Fruit fly (Drosophila melanogaster): Measurements from ENCODE around the gene CG44044.

CG44044 gene

DNA sequence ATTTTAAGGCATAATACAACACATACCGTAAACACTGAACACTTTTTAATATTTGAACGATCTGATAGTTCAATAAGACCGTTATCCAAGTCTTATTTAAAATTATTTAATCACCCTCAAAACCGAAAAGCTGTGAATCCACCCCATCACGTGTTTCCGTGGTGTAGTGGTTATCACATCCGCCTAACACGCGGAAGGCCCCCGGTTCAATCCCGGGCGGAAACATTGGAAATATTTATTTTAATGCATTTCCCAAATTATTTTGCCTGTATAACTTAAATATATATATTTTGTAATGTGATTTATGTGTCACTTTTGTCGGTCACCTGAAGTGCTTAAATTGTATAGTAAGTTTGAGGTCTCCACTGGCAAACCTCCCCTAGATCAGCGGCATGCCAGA is at the start of gene CG44044:
Gene CG44044, plus strand, starts transcription at position 301 of the 400 bp plus-strand sequence.
- TF ChIP-seq CG7101 (tag; optimal IDR thresholded peaks at IDR 0.05) (no peak), cnc (optimal IDR thresholded peaks at IDR 0.05) (no peak), Hr96 (GFP tag; optimal IDR thresholded peaks at IDR 0.05) (no peak), cic (GFP tag; optimal IDR thresholded peaks at IDR 0.05) (no peak), CG5204 (GFP tag; optimal IDR thresholded peaks at IDR 0.05) (no peak), Clk (GFP tag; optimal IDR thresholded peaks at IDR 0.05) (no peak), CG33017 (tag; optimal IDR thresholded peaks at IDR 0.05) (no peak), CG1620 (GFP tag; optimal IDR thresholded peaks at IDR 0.05) (no peak), tj (GFP tag; optimal IDR thresholded peaks at IDR 0.05) (no peak), CG12768 (GFP tag; optimal IDR thresholded peaks at IDR 0.05) (no peak), ovo (GFP tag; optimal IDR thresholded peaks at IDR 0.05) (no peak), CG11617 (GFP tag; optimal IDR thresholded peaks at IDR 0.05) (no peak), toe (GFP tag; optimal IDR thresholded peaks at IDR 0.05) (no peak), bab1 (GFP tag; optimal IDR thresholded peaks at IDR 0.05) (no peak), kay (GFP tag; ENCODE audit: borderline replicate concordance) (no peak), Mnt (GFP tag; optimal IDR thresholded peaks at IDR 0.05) (no peak), CG7045 (GFP tag; optimal IDR thresholded peaks at IDR 0.05) (no peak), Crg-1 (GFP tag; optimal IDR thresholded peaks at IDR 0.05) (no peak), pad (GFP tag; optimal IDR thresholded peaks at IDR 0.05) (no peak)

DNA sequence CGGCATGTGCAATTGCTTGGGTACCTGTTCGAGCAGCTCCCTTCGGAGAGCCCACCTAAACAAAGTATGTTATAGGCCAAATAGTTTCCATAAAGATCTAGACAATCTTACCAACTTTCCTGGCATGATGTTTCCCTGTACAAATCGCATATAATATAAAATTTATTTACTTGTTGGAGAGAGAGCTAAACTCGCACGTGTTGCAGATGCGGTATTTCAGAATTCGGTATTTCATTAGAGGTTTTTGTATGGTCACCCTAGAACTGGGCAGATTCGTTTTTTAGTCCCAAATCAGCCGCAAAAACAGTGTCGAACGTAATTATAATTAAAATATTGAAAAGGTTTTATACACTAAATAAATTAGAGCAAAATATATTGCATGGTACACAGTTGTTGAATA is 49.5 kb upstream of the CG44044 start, which contains the start of the genes Mat89Ba and gish:
Gene Mat89Ba, minus strand, starts transcription at position 231 of the 400 bp plus-strand sequence.
Gene gish, plus strand, starts transcription at position 268 of the 400 bp plus-strand sequence.
- no peak for TF ChIP-seq CG11617 (GFP tag; optimal IDR thresholded peaks at IDR 0.05)
- no peak for TF ChIP-seq tj (GFP tag; optimal IDR thresholded peaks at IDR 0.05)
- TF ChIP-seq Mnt (GFP tag; optimal IDR thresholded peaks at IDR 0.05) = peak; percentile 96

DNA sequence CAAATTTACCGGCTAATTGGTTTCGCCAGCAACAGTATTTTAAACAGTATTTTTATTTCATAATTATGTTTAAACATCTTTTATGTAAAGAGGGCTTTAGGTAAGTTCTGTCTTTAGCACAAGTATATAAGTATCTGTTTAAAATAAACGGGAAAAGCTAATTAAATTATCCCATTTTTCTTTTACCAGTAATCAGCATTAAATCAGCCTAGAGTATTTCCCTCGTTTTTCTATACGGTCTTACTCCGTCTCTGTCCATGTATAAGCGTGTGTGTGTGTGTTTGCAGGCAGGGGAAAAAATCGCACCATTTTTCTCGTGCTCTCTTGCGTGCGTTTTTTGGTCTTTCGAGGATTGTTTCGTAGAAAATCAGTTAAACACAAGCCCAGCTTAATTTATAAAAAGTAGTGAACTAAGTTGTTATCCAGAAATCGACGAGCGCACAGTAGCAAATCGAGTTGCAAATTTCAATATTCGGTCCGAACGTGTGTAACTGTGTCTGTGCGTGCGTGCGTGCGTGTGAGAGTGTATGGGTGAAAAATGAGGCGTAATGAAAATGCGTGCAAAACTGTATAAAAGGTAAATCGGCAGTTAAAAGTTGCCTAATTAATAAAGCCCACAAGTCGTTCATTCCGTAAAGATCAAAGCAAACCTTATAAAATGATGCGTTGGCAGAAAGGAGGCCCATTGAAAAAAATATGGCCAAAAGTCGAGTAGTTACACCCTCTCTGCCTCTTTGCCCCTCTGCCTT is 48.7 kb upstream of the CG44044 start:
- TF ChIP-seq cnc (optimal IDR thresholded peaks at IDR 0.05) (no peak), kay (GFP tag; ENCODE audit: borderline replicate concordance) (peak; percentile 63), CG12768 (GFP tag; optimal IDR thresholded peaks at IDR 0.05) (no peak), tj (GFP tag; optimal IDR thresholded peaks at IDR 0.05) (peak; percentile 51), pad (GFP tag; optimal IDR thresholded peaks at IDR 0.05) (peak; percentile 87), bab1 (GFP tag; optimal IDR thresholded peaks at IDR 0.05) (peak; percentile 59), Mnt (GFP tag; optimal IDR thresholded peaks at IDR 0.05) (peak; percentile 28), ovo (GFP tag; optimal IDR thresholded peaks at IDR 0.05) (no peak)

DNA sequence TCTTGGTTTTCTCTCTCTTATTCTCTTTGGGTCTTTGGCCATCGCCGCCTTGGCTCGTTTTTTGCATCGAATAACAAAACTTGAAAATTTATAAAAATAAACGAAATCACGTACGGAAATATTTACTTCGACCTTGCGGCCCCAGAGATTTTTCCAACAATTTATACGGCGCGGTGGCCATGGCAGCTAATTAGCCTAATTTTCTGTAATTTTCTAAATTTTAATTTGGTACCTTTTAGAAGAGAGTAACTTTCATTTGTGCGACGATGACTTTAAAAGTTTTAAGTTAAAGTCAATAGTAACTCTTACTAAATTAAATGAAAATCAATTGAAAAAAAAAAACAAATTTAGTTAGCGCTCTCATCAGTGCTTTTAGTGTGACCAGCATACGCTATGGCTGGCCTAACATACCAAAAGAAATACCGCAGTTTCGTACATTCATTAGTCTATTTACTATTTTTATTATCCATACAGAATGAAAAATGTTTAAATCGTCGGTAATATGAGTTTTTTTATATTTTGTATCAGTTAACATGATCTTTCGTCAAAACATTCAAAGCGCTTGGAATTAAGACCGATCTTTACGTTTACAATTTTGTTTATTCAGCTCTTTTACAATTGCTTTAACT is 48.0 kb upstream of the CG44044 start:
- TF ChIP-seq toe (GFP tag; optimal IDR thresholded peaks at IDR 0.05) (no peak), pad (GFP tag; optimal IDR thresholded peaks at IDR 0.05) (no peak), CG5204 (GFP tag; optimal IDR thresholded peaks at IDR 0.05) (no peak), CG14711 (tag; optimal IDR thresholded peaks at IDR 0.05) (no peak), CG11617 (GFP tag; optimal IDR thresholded peaks at IDR 0.05) (no peak), Clk (GFP tag; optimal IDR thresholded peaks at IDR 0.05) (no peak), cic (GFP tag; optimal IDR thresholded peaks at IDR 0.05) (no peak), ovo (GFP tag; optimal IDR thresholded peaks at IDR 0.05) (no peak), CG1620 (GFP tag; optimal IDR thresholded peaks at IDR 0.05) (no peak), CG33017 (tag; optimal IDR thresholded peaks at IDR 0.05) (no peak), kay (GFP tag; ENCODE audit: borderline replicate concordance) (peak; percentile 85), CG12768 (GFP tag; optimal IDR thresholded peaks at IDR 0.05) (no peak), CG7045 (GFP tag; optimal IDR thresholded peaks at IDR 0.05) (no peak), tj (GFP tag; optimal IDR thresholded peaks at IDR 0.05) (peak; percentile 60), bab1 (GFP tag; optimal IDR thresholded peaks at IDR 0.05) (no peak), cnc (optimal IDR thresholded peaks at IDR 0.05) (no peak), Mnt (GFP tag; optimal IDR thresholded peaks at IDR 0.05) (peak; percentile 3), Hr96 (GFP tag; optimal IDR thresholded peaks at IDR 0.05) (no peak), CG7101 (tag; optimal IDR thresholded peaks at IDR 0.05) (no peak), Crg-1 (GFP tag; optimal IDR thresholded peaks at IDR 0.05) (no peak)

DNA sequence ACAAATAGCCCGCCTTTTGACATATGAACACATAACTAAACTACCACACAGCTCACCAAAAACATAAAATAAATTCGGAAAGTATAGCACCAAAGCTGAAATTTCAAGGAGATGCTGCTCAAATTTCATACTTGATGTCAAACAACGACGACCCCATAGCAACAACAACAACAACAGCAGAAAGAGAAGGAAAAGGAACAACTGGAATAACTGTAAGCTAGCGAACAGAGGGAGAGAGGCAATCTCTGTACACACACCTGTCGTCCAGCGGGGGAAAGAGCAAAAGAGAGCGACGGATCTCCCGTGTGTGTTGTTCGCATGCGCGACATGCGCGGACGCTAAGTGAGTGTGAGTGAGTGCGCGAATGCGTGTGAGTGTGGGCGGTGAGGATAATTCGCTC is 47.1 kb upstream of the CG44044 start:
- TF ChIP-seq Hr96 (GFP tag; optimal IDR thresholded peaks at IDR 0.05) (no peak), tj (GFP tag; optimal IDR thresholded peaks at IDR 0.05) (no peak), pad (GFP tag; optimal IDR thresholded peaks at IDR 0.05) (peak; percentile 86)

DNA sequence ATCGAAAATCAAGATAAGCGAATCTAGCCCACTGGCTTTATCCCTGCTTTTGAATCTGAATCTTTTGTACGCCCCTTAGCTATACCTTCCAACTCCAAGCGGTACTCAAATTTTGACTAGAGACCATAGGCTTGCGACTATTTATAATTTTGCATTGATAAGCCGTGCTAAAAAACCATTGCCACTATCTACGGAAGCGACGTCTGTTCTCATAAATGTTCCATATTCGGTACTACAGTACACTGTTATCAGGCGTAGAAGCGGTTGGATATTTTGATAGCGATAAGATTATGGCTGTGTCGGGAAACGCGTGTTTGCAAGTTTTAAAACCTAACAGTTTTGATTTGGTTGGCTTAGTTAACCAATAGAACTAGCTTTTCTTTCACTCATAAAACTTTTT is 46.3 kb upstream of the CG44044 start:
- TF ChIP-seq Mnt (GFP tag; optimal IDR thresholded peaks at IDR 0.05) = no peak
- no peak for TF ChIP-seq Clk (GFP tag; optimal IDR thresholded peaks at IDR 0.05)
- TF ChIP-seq CG7101 (tag; optimal IDR thresholded peaks at IDR 0.05) = no peak
- no peak for TF ChIP-seq cnc (optimal IDR thresholded peaks at IDR 0.05)
